Fruit fly (Drosophila melanogaster) whole organism, embryonic: ENCODE data around the gene Gs1l.
A peak's percentile ranks its signal among the peaks of the same experiment; 100 is the strongest.

ENCODE experiments used
- Abd-B ChIP-seq: fragments of 200-800 bp; sonication (Bioruptor generic); optimal IDR thresholded peaks from 2 replicates; lab custom pipeline; 2018; ENCODE audit warnings: missing biosample characterization, mild to moderate bottlenecking, missing genetic modification characterization, moderate library complexity
- Blimp-1 ChIP-seq: fragments of 200-800 bp; sonication (Bioruptor generic); optimal IDR thresholded peaks from 3 replicates; lab custom pipeline; 2018; ENCODE audit warnings: missing biosample characterization, missing genetic modification characterization, mild to moderate bottlenecking, moderate library complexity, missing genetic modification reagents
- CG10366 ChIP-seq: fragments of 200-800 bp; sonication (Bioruptor generic); IDR thresholded peaks from 2 replicates; pipeline ENCODE4 v1.3.6; 2022; ENCODE audit warnings: missing biosample characterization, missing genetic modification characterization
- CG11398 ChIP-seq: fragments of 200-800 bp; sonication (Bioruptor generic); optimal IDR thresholded peaks from 2 replicates; lab custom pipeline; 2016; ENCODE audit warnings: missing biosample characterization, missing genetic modification characterization
- CG11723 ChIP-seq: fragments of 200-800 bp; sonication (Bioruptor generic); optimal IDR thresholded peaks from 2 replicates; lab custom pipeline; 2017; ENCODE audit warnings: missing biosample characterization, mild to moderate bottlenecking, missing genetic modification characterization
- CG12744 ChIP-seq: fragments of 200-800 bp; sonication (Bioruptor generic); optimal IDR thresholded peaks from 2 replicates; lab custom pipeline; 2016; ENCODE audit warnings: missing biosample characterization, missing genetic modification characterization
- CG14050 ChIP-seq: fragments of 200-800 bp; sonication (Bioruptor generic); IDR thresholded peaks from 3 replicates; pipeline ENCODE4 v1.3.6; 2022; ENCODE audit warnings: missing biosample characterization, missing genetic modification characterization
- CG15073 ChIP-seq: fragments of 200-800 bp; sonication (Bioruptor generic); optimal IDR thresholded peaks from 2 replicates; lab custom pipeline; 2016; ENCODE audit warnings: missing biosample characterization, missing genetic modification characterization
- CG1602 ChIP-seq: fragments of 200-800 bp; sonication (Bioruptor generic); optimal IDR thresholded peaks from 3 replicates; lab custom pipeline; 2016; ENCODE audit warnings: missing biosample characterization, missing genetic modification characterization
- CG1832 ChIP-seq: fragments of 200-800 bp; sonication (Bioruptor generic); optimal IDR thresholded peaks from 2 replicates; lab custom pipeline; 2017; ENCODE audit warnings: missing biosample characterization, mild to moderate bottlenecking, missing genetic modification characterization, inconsistent platforms
- CG2129 ChIP-seq: fragments of 200-800 bp; sonication (Bioruptor generic); IDR thresholded peaks from 2 replicates; pipeline ENCODE4 v1.3.6; 2022; ENCODE audit warnings: missing biosample characterization, missing genetic modification characterization; ENCODE audit not compliant: partially characterized antibody
- CG3065 ChIP-seq: fragments of 200-800 bp; sonication (Bioruptor generic); optimal IDR thresholded peaks from 2 replicates; lab custom pipeline; 2016; ENCODE audit warnings: missing biosample characterization, missing genetic modification characterization
- CG3163 ChIP-seq: fragments of 200-800 bp; sonication (Bioruptor generic); optimal IDR thresholded peaks from 3 replicates; lab custom pipeline; 2016; ENCODE audit warnings: missing biosample characterization, missing genetic modification characterization
- CG33213 ChIP-seq: fragments of 200-800 bp; sonication (Bioruptor generic); optimal IDR thresholded peaks from 3 replicates; lab custom pipeline; 2016; ENCODE audit warnings: missing biosample characterization, missing genetic modification characterization
- CG4404 ChIP-seq: fragments of 200-800 bp; sonication (Bioruptor generic); IDR thresholded peaks from 2 replicates; pipeline ENCODE4 v1.3.6; 2022; ENCODE audit warnings: missing biosample characterization, missing genetic modification characterization
- CG6813 ChIP-seq: fragments of 200-800 bp; sonication (Bioruptor generic); optimal IDR thresholded peaks from 2 replicates; lab custom pipeline; 2017; ENCODE audit warnings: missing biosample characterization, missing genetic modification characterization, mild to moderate bottlenecking, moderate library complexity, missing genetic modification reagents
- CG7372 ChIP-seq: fragments of 200-800 bp; sonication (Bioruptor generic); IDR thresholded peaks from 2 replicates; pipeline ENCODE4 v1.3.6; 2022; ENCODE audit warnings: missing biosample characterization, missing genetic modification characterization
- CG8359 ChIP-seq: fragments of 200-800 bp; sonication (Bioruptor generic); optimal IDR thresholded peaks from 2 replicates; lab custom pipeline; 2017; ENCODE audit warnings: missing biosample characterization, mild to moderate bottlenecking, missing genetic modification characterization, borderline replicate concordance
- CG9215 ChIP-seq: fragments of 200-800 bp; sonication (Bioruptor generic); IDR thresholded peaks from 2 replicates; pipeline ENCODE4 v1.3.6; 2022; ENCODE audit warnings: missing biosample characterization, missing genetic modification characterization
- CG9876 ChIP-seq: fragments of 200-800 bp; sonication (Bioruptor generic); optimal IDR thresholded peaks from 2 replicates; lab custom pipeline; 2016; ENCODE audit warnings: missing biosample characterization, missing genetic modification characterization
- Camta ChIP-seq: fragments of 200-800 bp; sonication (Bioruptor generic); optimal IDR thresholded peaks from 2 replicates; lab custom pipeline; 2016; ENCODE audit warnings: missing biosample characterization, missing genetic modification characterization
- CoRest ChIP-seq: fragments of 200-800 bp; sonication (Bioruptor generic); optimal IDR thresholded peaks from 3 replicates; lab custom pipeline; 2018; ENCODE audit warnings: missing biosample characterization, mild to moderate bottlenecking, missing genetic modification characterization, moderate library complexity
- Dip2 ChIP-seq: fragments of 200-800 bp; sonication (Bioruptor generic); IDR thresholded peaks from 2 replicates; pipeline ENCODE4 v1.3.6; 2022; ENCODE audit warnings: missing biosample characterization, missing genetic modification characterization
- ERR ChIP-seq: fragments of 200-800 bp; sonication (Bioruptor generic); optimal IDR thresholded peaks from 2 replicates; lab custom pipeline; 2016; ENCODE audit warnings: missing biosample characterization, missing genetic modification characterization
- Fer3 ChIP-seq: fragments of 200-800 bp; sonication (Bioruptor generic); optimal IDR thresholded peaks from 2 replicates; lab custom pipeline; 2018; ENCODE audit warnings: missing biosample characterization, mild to moderate bottlenecking, missing genetic modification characterization, moderate library complexity
- GATAe ChIP-seq: fragments of 200-800 bp; sonication (Bioruptor generic); conservative IDR thresholded peaks from 2 replicates; pipeline ENCODE4 v1.3.6; 2022; ENCODE audit warnings: missing biosample characterization, missing genetic modification characterization
- Hmx ChIP-seq: fragments of 200-800 bp; sonication (Bioruptor generic); optimal IDR thresholded peaks from 2 replicates; lab custom pipeline; 2016; ENCODE audit warnings: missing biosample characterization, missing genetic modification characterization
- Med ChIP-seq: fragments of 200-800 bp; sonication (Bioruptor generic); peaks from one replicate; lab custom pipeline; 2016; ENCODE audit warnings: missing biosample characterization, missing genetic modification characterization, mild to moderate bottlenecking, inconsistent platforms, moderate library complexity
- NC2α ChIP-seq: fragments of 200-800 bp; sonication (Bioruptor generic); optimal IDR thresholded peaks from 2 replicates; lab custom pipeline; 2016; ENCODE audit warnings: missing biosample characterization, missing genetic modification characterization
- Oaz ChIP-seq: fragments of 200-800 bp; sonication (Bioruptor generic); IDR thresholded peaks from 2 replicates; pipeline ENCODE4 v1.3.6; 2022; ENCODE audit warnings: missing biosample characterization, missing genetic modification characterization
- Rfx ChIP-seq: fragments of 200-800 bp; sonication (Bioruptor generic); IDR thresholded peaks from 2 replicates; pipeline ENCODE4 v1.3.6; 2022; ENCODE audit warnings: missing biosample characterization, missing genetic modification characterization
- Sin3A ChIP-seq: fragments of >200 bp; optimal IDR thresholded peaks from 2 replicates; lab custom pipeline; 2018
- Stat92E ChIP-seq, 3 experiments: fragments of >200 bp in 2 of 3; fragments of 200-800 bp in 1 of 3; sonication (Bioruptor generic) in 1 of 3; optimal IDR thresholded peaks; 2 replicates each; lab custom pipeline; 2017 to 2019; ENCODE audit warnings: missing biosample characterization in 3 of 3, missing genetic modification characterization in 3 of 3, mild to moderate bottlenecking in 1 of 3, moderate library complexity in 1 of 3
- ac ChIP-seq: fragments of 200-800 bp; sonication (Bioruptor generic); optimal IDR thresholded peaks from 3 replicates; lab custom pipeline; 2017; ENCODE audit warnings: missing biosample characterization, mild to moderate bottlenecking, missing genetic modification characterization
- br ChIP-seq: fragments of >200 bp; optimal IDR thresholded peaks from 2 replicates; lab custom pipeline; 2017
- bsh ChIP-seq, 2 experiments: fragments of 200-800 bp; sonication (Bioruptor generic); optimal IDR thresholded peaks; 2 replicates each; lab custom pipeline; 2017 to 2018; ENCODE audit warnings: mild to moderate bottlenecking in 2 of 2, missing biosample characterization in 2 of 2, missing genetic modification characterization in 2 of 2, moderate library complexity in 1 of 2
- corto ChIP-seq: fragments of 200-800 bp; sonication (Bioruptor generic); optimal IDR thresholded peaks from 2 replicates; lab custom pipeline; 2016; ENCODE audit warnings: missing biosample characterization, mild to moderate bottlenecking, missing genetic modification characterization, moderate library complexity
- crp ChIP-seq, 2 experiments: fragments of 200-800 bp; sonication (Bioruptor generic); optimal IDR thresholded peaks; 2 replicates in 1 of 2; 3 replicates in 1 of 2; lab custom pipeline; 2017; ENCODE audit warnings: missing biosample characterization in 2 of 2, missing genetic modification characterization in 2 of 2, mild to moderate bottlenecking in 1 of 2, moderate library complexity in 1 of 2
- cwo ChIP-seq: fragments of 200-800 bp; sonication (Bioruptor generic); optimal IDR thresholded peaks from 3 replicates; lab custom pipeline; 2017; ENCODE audit warnings: missing biosample characterization, missing genetic modification characterization, mild to moderate bottlenecking, moderate library complexity, missing genetic modification reagents
- fu2 ChIP-seq: fragments of 200-800 bp; sonication (Bioruptor generic); optimal IDR thresholded peaks from 2 replicates; lab custom pipeline; 2016; ENCODE audit warnings: missing biosample characterization, missing genetic modification characterization
- jigr1 ChIP-seq: fragments of 200-800 bp; sonication (Bioruptor generic); IDR thresholded peaks from 3 replicates; pipeline ENCODE4 v1.3.6; 2022; ENCODE audit warnings: missing biosample characterization, missing genetic modification characterization
- nerfin-1 ChIP-seq: fragments of 200-800 bp; sonication (Bioruptor generic); optimal IDR thresholded peaks from 3 replicates; lab custom pipeline; 2019; ENCODE audit warnings: missing biosample characterization, mild to moderate bottlenecking, missing genetic modification characterization, moderate library complexity
- pan ChIP-seq, 4 experiments: fragments of >200 bp in 3 of 4; fragments of 200-800 bp in 1 of 4; sonication (Bioruptor generic) in 1 of 4; optimal IDR thresholded peaks in 3 of 4; IDR thresholded peaks in 1 of 4; 2 replicates each; pipeline versions ENCODE4 v1.3.6 to Lab custom; 2017 to 2022; ENCODE audit warnings: missing biosample characterization in 2 of 4, missing genetic modification characterization in 2 of 4, mixed read lengths in 1 of 4
- sna ChIP-seq: fragments of 200-800 bp; sonication (Bioruptor generic); IDR thresholded peaks from 2 replicates; pipeline ENCODE4 v1.3.6; 2022; ENCODE audit warnings: missing biosample characterization, missing genetic modification characterization; ENCODE audit not compliant: partially characterized antibody
- sr ChIP-seq: fragments of 200-800 bp; sonication (Bioruptor generic); IDR thresholded peaks from 3 replicates; pipeline ENCODE4 v1.3.6; 2022; ENCODE audit warnings: missing biosample characterization, missing genetic modification characterization
- z ChIP-seq: fragments of 200-800 bp; sonication (Bioruptor generic); IDR thresholded peaks from 3 replicates; pipeline ENCODE4 v1.3.6; 2022; ENCODE audit warnings: missing biosample characterization, missing genetic modification characterization
- zen2 ChIP-seq: fragments of 200-800 bp; sonication (Bioruptor generic); IDR thresholded peaks from 3 replicates; pipeline ENCODE4 v1.3.6; 2022; ENCODE audit warnings: missing biosample characterization, missing genetic modification characterization; ENCODE audit not compliant: partially characterized antibody

The Gs1l gene

dm6 chr2L:4458119-4459056, 1.8 kb upstream of the Gs1l start, which contains the start of gene RpL27A (continued):
- TF ChIP-seq zen2 (GFP tag; lab: Robert Waterston, UW) (no peak), CG7372 (GFP tag; lab: Robert Waterston, UW) (peak; percentile 77), CoRest (tag; lab: Kevin White, UChicago) (peak; percentile 81), pan (optimal IDR thresholded peaks at IDR 0.05; lab: Kevin White, UChicago) (no peak), pan (GFP tag; optimal IDR thresholded peaks at IDR 0.05 in 1 of 2, IDR thresholded peaks at IDR 0.05 in 1 of 2) (peak in 1 of 2 experiments; percentile 78), CG14050 (GFP tag; lab: Robert Waterston, UW) (peak; percentile 70), CG3065 (GFP tag; lab: Kevin White, UChicago) (peak; percentile 28), sr (GFP tag; lab: Robert Waterston, UW) (peak; percentile 84), nerfin-1 (tag; lab: Kevin White, UChicago) (peak; percentile 63), CG4404 (GFP tag; lab: Robert Waterston, UW) (peak; percentile 13; the same call in 1 of the 2 replicates), Abd-B (GFP tag; lab: Kevin White, UChicago) (peak; percentile 47), Hmx (GFP tag; lab: Kevin White, UChicago) (peak; percentile 40), Camta (peak; percentile 66), CG6813 (GFP tag; lab: Kevin White, UChicago) (peak; percentile 83), Blimp-1 (GFP tag; lab: Kevin White, UChicago) (no peak), CG3163 (GFP tag; lab: Kevin White, UChicago) (peak; percentile 58), Oaz (GFP tag; lab: Robert Waterston, UW) (peak; percentile 66; the same call in 1 of the 2 replicates), Fer3 (tag; lab: Kevin White, UChicago) (peak; percentile 72), CG33213 (peak; percentile 85), NC2α (GFP tag; lab: Kevin White, UChicago) (peak; percentile 56), CG1832 (GFP tag; lab: Kevin White, UChicago) (no peak), Dip2 (GFP tag; lab: Robert Waterston, UW) (no peak), CG1602 (GFP tag; lab: Kevin White, UChicago) (peak; percentile 47), CG15073 (no peak), GATAe (GFP tag; lab: Robert Waterston, UW) (peak; percentile 71), CG10366 (GFP tag; lab: Robert Waterston, UW) (peak; percentile 73), z (GFP tag; lab: Robert Waterston, UW) (no peak), CG12744 (GFP tag; lab: Kevin White, UChicago) (peak; percentile 10), CG11398 (peak; percentile 65), Stat92E (GFP tag; optimal IDR thresholded peaks at IDR 0.05; lab: Kevin White, UChicago) (peak in 1 of 3 experiments; percentile 46), ERR (GFP tag; lab: Kevin White, UChicago) (peak; percentile 57), fu2 (GFP tag; lab: Kevin White, UChicago) (peak; percentile 63), CG11723 (GFP tag; lab: Kevin White, UChicago) (peak; percentile 82), br (lab: Kevin White, UChicago) (no peak), Rfx (peak; percentile 91), cwo (GFP tag; lab: Kevin White, UChicago) (peak; percentile 51), ac (GFP tag; lab: Kevin White, UChicago) (peak; percentile 74), CG8359 (peak; percentile 43), sna (peak; percentile 71), CG2129 (GFP tag; lab: Robert Waterston, UW) (no peak), CG9876 (GFP tag; lab: Kevin White, UChicago) (peak; percentile 77), Med (GFP tag; lab: Kevin White, UChicago) (peak; percentile 98), crp (GFP tag; optimal IDR thresholded peaks at IDR 0.05; lab: Kevin White, UChicago) (peak in 1 of 2 experiments; percentile 39), CG9215 (GFP tag; lab: Robert Waterston, UW) (peak; percentile 53), jigr1 (0 out of 3 replicates have a peak, but pooled peaks have one; percentile 25), bsh (GFP tag; optimal IDR thresholded peaks at IDR 0.05; lab: Kevin White, UChicago) (peak; percentile 43 to 66), corto (GFP tag; lab: Kevin White, UChicago) (no peak), Sin3A (lab: Kevin White, UChicago) (peak; percentile 16)
